Worm (Caenorhabditis elegans): ENCODE measurements around the gene F15E6.3.

DNA sequence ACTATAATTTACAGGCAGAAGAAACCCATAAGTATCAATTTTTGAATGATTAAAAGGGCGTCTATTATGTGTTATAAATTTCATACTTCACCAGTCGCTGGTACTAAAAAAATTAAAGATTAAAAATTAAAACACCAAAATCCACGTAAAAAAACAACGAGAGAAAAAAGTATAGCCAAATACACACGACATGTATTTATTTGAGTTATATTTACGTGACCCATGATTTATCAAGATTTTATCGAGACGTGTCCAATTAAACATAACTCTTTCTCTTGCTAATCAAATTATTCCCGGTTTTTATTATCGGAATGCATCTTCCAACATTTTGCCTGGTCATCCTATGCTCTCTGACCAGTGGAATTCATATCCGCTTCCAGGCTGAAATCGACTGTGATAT lies 27.4 kb upstream of the F15E6.3 start, which contains the start of gene F36A4.4:
- TF ChIP-seq tab-1 (GFP tag; IDR thresholded peaks at IDR 0.05), result no peak
- no peak for TF ChIP-seq ztf-23 (GFP tag; IDR thresholded peaks at IDR 0.05)
- no peak for TF ChIP-seq flt-1 (GFP tag; IDR thresholded peaks at IDR 0.05)
- TF ChIP-seq ztf-29 (GFP tag; IDR thresholded peaks at IDR 0.05), result no peak
- TF ChIP-seq cog-1 (tag; optimal IDR thresholded peaks at IDR 0.05), result no peak
- TF ChIP-seq ref-1 (GFP tag; conservative IDR thresholded peaks at IDR 0.05), result no peak
- no peak for TF ChIP-seq klf-2 (GFP tag; conservative IDR thresholded peaks at IDR 0.05)
- TF ChIP-seq med-1 (GFP tag; optimal IDR thresholded peaks at IDR 0.05; ENCODE audit: insufficient read depth), result no peak
